Fruit fly (Drosophila melanogaster) Kc167 (cell line): ENCODE results near the gene Ns1.

Experiments
- Myc ChIP-seq: fragments of >200 bp; optimal IDR thresholded peaks from 2 replicates; lab custom pipeline; 2017; ENCODE audit warnings: missing external identifiers
- h ChIP-seq: fragments of >200 bp; optimal IDR thresholded peaks from 3 replicates; lab custom pipeline; 2018; ENCODE audit warnings: missing external identifiers
- ttk ChIP-seq: sonication (Bioruptor generic); optimal IDR thresholded peaks from 2 replicates; lab custom pipeline; 2017; ENCODE audit warnings: missing external identifiers

- TF ChIP-seq h (no peak), Myc (lab: Kevin White, UChicago) (no peak), ttk (lab: Kevin White, UChicago) (no peak)
Measured at dm6 chr3R:17042838-17043569, 29.5 kb downstream of the Ns1 start, which contains the start of the genes bdwf and Patr-1.
